Fruit fly (Drosophila melanogaster) whole organism, wandering third instar larva: ENCODE data around the gene Papss.

Experiments used
- Abd-B ChIP-seq: fragments of >200 bp; optimal IDR thresholded peaks from 2 replicates; lab custom pipeline; 2017; ENCODE audit warnings: missing biosample characterization, missing genetic modification characterization
- CG9705 ChIP-seq: fragments of 200-800 bp; sonication (Bioruptor generic); optimal IDR thresholded peaks from 2 replicates; lab custom pipeline; 2018; ENCODE audit warnings: missing biosample characterization, mild to moderate bottlenecking, missing genetic modification characterization
- CrebA ChIP-seq: fragments of 200-800 bp; sonication (Bioruptor generic); optimal IDR thresholded peaks from 2 replicates; lab custom pipeline; 2016; ENCODE audit warnings: missing biosample characterization, mild to moderate bottlenecking, missing genetic modification characterization, borderline replicate concordance
- Dif ChIP-seq: fragments of 200-275, 200-300 bp; sonication (Bioruptor generic); optimal IDR thresholded peaks from 2 replicates; lab custom pipeline; 2018; ENCODE audit warnings: missing biosample characterization, missing genetic modification characterization; ENCODE audit not compliant: partially characterized antibody
- GATAd ChIP-seq: sonication (Bioruptor generic); optimal IDR thresholded peaks from 2 replicates; lab custom pipeline; 2016; ENCODE audit warnings: missing biosample characterization, missing genetic modification characterization
- Hnf4 ChIP-seq: fragments of 200-800 bp; sonication (Bioruptor generic); optimal IDR thresholded peaks from 2 replicates; lab custom pipeline; 2016; ENCODE audit warnings: missing biosample characterization, mild to moderate bottlenecking, missing genetic modification characterization
- Myc ChIP-seq: fragments of >200 bp; optimal IDR thresholded peaks from 2 replicates; lab custom pipeline; 2017
- OdsH ChIP-seq: fragments of 200-800 bp; sonication (Bioruptor generic); optimal IDR thresholded peaks from 2 replicates; lab custom pipeline; 2016; ENCODE audit warnings: missing biosample characterization, mild to moderate bottlenecking, missing genetic modification characterization
- Rel ChIP-seq, 2 experiments: fragments of 200-800 bp; sonication (Bioruptor generic) in 1 of 2; optimal IDR thresholded peaks; 2 replicates in 1 of 2; 3 replicates in 1 of 2; lab custom pipeline; 2016 to 2019; ENCODE audit warnings: mild to moderate bottlenecking in 2 of 2, missing biosample characterization in 2 of 2, missing genetic modification characterization in 2 of 2, moderate library complexity in 1 of 2
- Sp1 ChIP-seq: fragments of 200-800 bp; sonication (Bioruptor generic); optimal IDR thresholded peaks from 3 replicates; lab custom pipeline; 2019; ENCODE audit warnings: missing biosample characterization, mild to moderate bottlenecking, missing genetic modification characterization, moderate library complexity
- Vsx2 ChIP-seq: fragments of 200-300, 225-300 bp; sonication (Bioruptor generic); optimal IDR thresholded peaks from 2 replicates; lab custom pipeline; 2018; ENCODE audit warnings: missing biosample characterization, missing genetic modification characterization; ENCODE audit not compliant: partially characterized antibody
- br ChIP-seq: fragments of 200-800 bp; sonication (Bioruptor generic); optimal IDR thresholded peaks from 2 replicates; lab custom pipeline; 2016; ENCODE audit warnings: missing biosample characterization, missing genetic modification characterization
- dl ChIP-seq, 2 experiments: fragments of 175-275, 200-275 bp in 1 of 2; fragments of 200-275 bp in 1 of 2; sonication (Bioruptor generic); optimal IDR thresholded peaks; lab custom pipeline; 2018; ENCODE audit warnings: mild to moderate bottlenecking in 2 of 2, missing biosample characterization in 2 of 2, missing genetic modification characterization in 2 of 2, moderate library complexity in 2 of 2; ENCODE audit not compliant: partially characterized antibody in 2 of 2, insufficient read depth in 1 of 2
- ey ChIP-seq: fragments of 200-800 bp; sonication (Bioruptor generic); optimal IDR thresholded peaks from 2 replicates; lab custom pipeline; 2016; ENCODE audit warnings: missing biosample characterization, missing genetic modification characterization
- fru ChIP-seq: fragments of 200-800 bp; sonication (Bioruptor generic); optimal IDR thresholded peaks from 3 replicates; lab custom pipeline; 2016; ENCODE audit warnings: missing biosample characterization, mild to moderate bottlenecking, missing genetic modification characterization
- h ChIP-seq: fragments of 200-800 bp; sonication (Bioruptor generic); optimal IDR thresholded peaks from 3 replicates; lab custom pipeline; 2016; ENCODE audit warnings: missing biosample characterization, mild to moderate bottlenecking, missing genetic modification characterization
- jim ChIP-seq: fragments of 175-275, 200-325 bp; sonication (Bioruptor generic); optimal IDR thresholded peaks from 2 replicates; lab custom pipeline; 2016; ENCODE audit warnings: missing biosample characterization, mild to moderate bottlenecking, missing genetic modification characterization
- lola ChIP-seq: fragments of >200 bp; optimal IDR thresholded peaks from 2 replicates; lab custom pipeline; 2017; ENCODE audit warnings: missing biosample characterization, missing genetic modification characterization
- pan ChIP-seq: fragments of >200 bp; optimal IDR thresholded peaks from 2 replicates; lab custom pipeline; 2017
- psq ChIP-seq: fragments of 200-800 bp; sonication (Bioruptor generic); optimal IDR thresholded peaks from 3 replicates; lab custom pipeline; 2017; ENCODE audit warnings: missing biosample characterization, mild to moderate bottlenecking, missing genetic modification characterization, moderate library complexity
- rgr ChIP-seq: fragments of 200-800 bp; sonication (Bioruptor generic); optimal IDR thresholded peaks from 3 replicates; lab custom pipeline; 2016; ENCODE audit warnings: missing biosample characterization, mild to moderate bottlenecking, missing genetic modification characterization
- sage ChIP-seq: fragments of 200-800 bp; sonication (Bioruptor generic); optimal IDR thresholded peaks from 2 replicates; lab custom pipeline; 2016; ENCODE audit warnings: missing biosample characterization, mild to moderate bottlenecking, missing genetic modification characterization
- sv ChIP-seq: fragments of 200-800 bp; sonication (Bioruptor generic); optimal IDR thresholded peaks from 3 replicates; lab custom pipeline; 2016; ENCODE audit warnings: missing biosample characterization, missing genetic modification characterization
- tai ChIP-seq: sonication (Bioruptor generic); optimal IDR thresholded peaks from 2 replicates; lab custom pipeline; 2016; ENCODE audit warnings: missing biosample characterization, missing genetic modification characterization
- usp ChIP-seq: fragments of >200 bp; optimal IDR thresholded peaks from 2 replicates; lab custom pipeline; 2017; ENCODE audit warnings: missing biosample characterization, missing genetic modification characterization
- woc ChIP-seq: sonication (Bioruptor generic); optimal IDR thresholded peaks from 2 replicates; lab custom pipeline; 2016; ENCODE audit warnings: missing biosample characterization, mild to moderate bottlenecking, missing genetic modification characterization

The Papss gene

DNA sequence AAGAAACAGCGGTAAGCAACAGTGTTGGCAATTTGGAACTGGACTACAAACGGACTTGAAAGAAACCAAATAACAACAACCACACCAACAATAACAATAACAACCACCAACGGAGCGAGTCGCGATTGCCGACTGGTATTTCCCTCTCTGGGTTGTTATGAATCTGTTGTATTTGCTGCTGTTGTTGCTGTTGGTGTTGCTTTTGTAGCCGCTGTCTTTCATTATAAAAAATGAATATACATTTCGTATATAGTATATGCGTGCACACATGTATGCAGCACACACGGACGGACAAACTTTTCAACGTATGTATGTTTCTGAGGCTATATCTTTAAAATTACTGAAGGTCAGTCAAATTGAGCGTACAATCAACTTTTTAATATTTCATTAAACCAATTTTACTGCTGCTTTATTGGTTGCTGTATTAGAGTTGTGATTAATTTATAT, 58.3 kb downstream of the Papss start:
- TF ChIP-seq GATAd (GFP tag; lab: Kevin White, UChicago), result no peak
- TF ChIP-seq Rel (GFP tag; optimal IDR thresholded peaks at IDR 0.05; lab: Kevin White, UChicago), result no peak
- TF ChIP-seq Rel (tag; optimal IDR thresholded peaks at IDR 0.05; lab: Kevin White, UChicago), result peak; percentile 94
- peak; percentile 25 for TF ChIP-seq CrebA
- TF ChIP-seq fru, result no peak
- peak; percentile 9 for TF ChIP-seq sage (GFP tag; lab: Kevin White, UChicago)
- peak; percentile 49 for TF ChIP-seq psq (GFP tag; lab: Kevin White, UChicago)
- peak; percentile 46 for TF ChIP-seq sv (GFP tag; lab: Kevin White, UChicago)
- TF ChIP-seq Dif (GFP tag; lab: Kevin White, UChicago), result peak; percentile 8
- TF ChIP-seq Myc, result no peak
- no peak for TF ChIP-seq Sp1 (GFP tag; lab: Kevin White, UChicago)
- TF ChIP-seq ey, result no peak
- TF ChIP-seq woc (GFP tag; lab: Kevin White, UChicago), result peak; percentile 35
- peak; percentile 20 to 22 for TF ChIP-seq dl (GFP tag; optimal IDR thresholded peaks at IDR 0.05; lab: Kevin White, UChicago; ENCODE audit: insufficient read depth in 1 of 2, partially characterized antibody in 2 of 2)
- TF ChIP-seq, all 38 proteins: peak for 8

DNA sequence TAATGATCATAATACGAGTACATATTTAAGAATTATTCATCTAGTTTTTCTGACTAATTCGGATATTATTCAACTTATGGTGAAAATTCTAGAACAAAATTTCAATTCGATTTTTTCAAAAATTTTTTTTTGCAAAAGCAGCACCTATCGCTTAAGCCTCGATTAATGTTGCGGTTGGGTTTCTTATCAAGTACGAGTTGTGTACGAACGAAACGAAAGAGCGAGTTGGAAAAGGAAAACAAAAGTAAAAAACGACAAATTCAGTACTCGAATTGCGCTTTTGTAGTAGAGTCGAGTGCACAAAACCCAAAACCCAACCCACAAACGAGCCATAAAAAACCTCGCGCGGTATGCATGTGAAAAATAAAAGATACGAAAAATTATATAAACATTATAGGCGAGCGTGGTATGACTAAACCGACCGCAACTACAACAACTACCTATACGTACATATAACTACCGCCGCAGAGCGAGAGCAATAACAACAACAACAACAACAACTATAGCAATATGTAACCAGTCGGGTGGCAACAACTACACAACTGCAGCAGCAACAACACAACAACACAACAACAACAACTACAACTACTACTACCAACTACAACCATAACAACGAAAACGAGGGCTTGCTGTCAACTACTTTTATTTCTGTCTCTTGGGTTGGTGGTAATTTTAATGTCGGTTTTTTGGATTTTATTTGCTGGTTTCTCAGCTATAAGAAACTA, 59.5 kb downstream of the Papss start:
- TF ChIP-seq pan (lab: Kevin White, UChicago), result no peak
- TF ChIP-seq Rel (GFP tag; optimal IDR thresholded peaks at IDR 0.05; lab: Kevin White, UChicago), result no peak
- peak; percentile 41 for TF ChIP-seq Rel (tag; optimal IDR thresholded peaks at IDR 0.05; lab: Kevin White, UChicago)

DNA sequence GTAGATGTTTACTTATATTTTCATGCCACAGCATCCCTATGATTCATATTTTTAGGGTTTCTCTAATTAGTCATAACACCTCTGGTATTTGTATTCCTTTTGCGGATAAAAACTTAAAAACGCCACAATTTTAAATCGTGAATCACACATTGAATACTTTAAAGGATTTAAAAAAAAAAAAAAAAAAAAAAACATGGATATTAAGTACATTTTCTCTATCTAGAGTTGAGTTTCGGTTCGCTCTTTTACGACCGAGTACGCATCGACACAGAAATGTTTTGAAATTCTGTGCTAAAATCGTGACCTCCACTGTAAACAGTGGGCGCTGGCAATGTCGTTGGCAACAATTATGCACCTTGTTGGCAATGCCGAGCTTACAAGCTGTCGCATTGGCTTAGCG, 60.3 kb downstream of the Papss start:
- TF ChIP-seq pan (lab: Kevin White, UChicago), result no peak
- peak; percentile 18 for TF ChIP-seq br (GFP tag; lab: Kevin White, UChicago)
- peak; percentile 35 for TF ChIP-seq h (GFP tag; lab: Kevin White, UChicago)
- TF ChIP-seq Abd-B (GFP tag; lab: Kevin White, UChicago), result no peak
- no peak for TF ChIP-seq Rel (GFP tag; optimal IDR thresholded peaks at IDR 0.05; lab: Kevin White, UChicago)
- no peak for TF ChIP-seq Rel (tag; optimal IDR thresholded peaks at IDR 0.05; lab: Kevin White, UChicago)
- TF ChIP-seq rgr (GFP tag; lab: Kevin White, UChicago), result peak; percentile 40
- no peak for TF ChIP-seq Myc
- TF ChIP-seq sv (GFP tag; lab: Kevin White, UChicago), result peak; percentile 31
- peak; percentile 5 for TF ChIP-seq psq (GFP tag; lab: Kevin White, UChicago)
- peak; percentile 33 for TF ChIP-seq ey
- peak; percentile 6 for TF ChIP-seq OdsH (GFP tag; lab: Kevin White, UChicago)
- no peak for TF ChIP-seq Hnf4 (GFP tag; lab: Kevin White, UChicago)
- TF ChIP-seq tai (GFP tag; lab: Kevin White, UChicago), result no peak

DNA sequence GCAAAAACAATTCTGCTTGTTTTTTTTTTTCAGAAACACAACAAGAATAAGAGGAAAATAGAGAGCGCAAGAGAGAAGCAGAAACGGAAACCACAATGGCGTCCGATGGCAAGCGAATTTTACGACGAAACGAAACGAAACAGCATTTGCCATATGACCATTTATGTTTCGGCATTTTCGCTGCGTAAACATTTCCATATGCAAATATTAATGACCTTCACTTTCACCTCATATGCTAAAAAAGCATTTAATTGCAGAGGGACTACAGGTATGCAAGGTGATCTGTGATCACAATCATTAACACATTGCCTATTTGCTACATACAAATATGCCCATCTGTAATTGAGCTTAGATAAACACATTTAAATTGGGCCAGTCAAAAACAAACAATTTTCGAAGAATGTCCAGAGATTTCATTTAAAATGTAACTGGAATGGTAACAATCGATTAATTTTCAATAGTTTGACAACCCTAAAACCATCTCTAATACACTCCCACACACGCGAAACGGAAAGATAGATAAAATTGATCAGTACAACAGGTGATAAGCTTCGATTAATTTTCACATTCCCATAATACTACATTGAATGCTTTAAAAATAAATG, 61.2 kb downstream of the Papss start:
- no peak for TF ChIP-seq ey
- TF ChIP-seq jim (GFP tag; lab: Kevin White, UChicago), result no peak
- no peak for TF ChIP-seq Vsx2 (GFP tag; lab: Kevin White, UChicago)
- TF ChIP-seq usp (GFP tag; lab: Kevin White, UChicago), result no peak
- no peak for TF ChIP-seq CG9705 (GFP tag; lab: Kevin White, UChicago)
- no peak for TF ChIP-seq Sp1 (GFP tag; lab: Kevin White, UChicago)
- no peak for TF ChIP-seq lola (GFP tag; lab: Kevin White, UChicago)
- no peak for TF ChIP-seq sage (GFP tag; lab: Kevin White, UChicago)
- no peak for TF ChIP-seq dl (GFP tag; optimal IDR thresholded peaks at IDR 0.05; lab: Kevin White, UChicago; ENCODE audit: insufficient read depth in 1 of 2, partially characterized antibody in 2 of 2)
- no peak for TF ChIP-seq OdsH (GFP tag; lab: Kevin White, UChicago)
